Worm (Caenorhabditis elegans): ENCODE data around the gene frpr-17.

The frpr-17 gene

ce11 chrX:14370314-14370713, 35.6 kb upstream of the frpr-17 start, which contains the start of gene irk-3:
Gene irk-3, minus strand, starts transcription at chrX:14370414.
- TF ChIP-seq fkh-10 (GFP tag; optimal IDR thresholded peaks at IDR 0.05) (no peak), nhr-77 (tag; optimal IDR thresholded peaks at IDR 0.05) (no peak), zip-2 (tag; optimal IDR thresholded peaks at IDR 0.05) (no peak), arid-1 (GFP tag; conservative IDR thresholded peaks at IDR 0.05) (no peak), aha-1 (tag) (peak; percentile 23)

- TF ChIP-seq nhr-10 (tag; optimal IDR thresholded peaks at IDR 0.05) (no peak), Y105C5A.15 (GFP tag; IDR thresholded peaks at IDR 0.05) (no peak), unc-130 (GFP tag; optimal IDR thresholded peaks at IDR 0.05) (no peak), aly-2 (tag; optimal IDR thresholded peaks at IDR 0.05) (no peak), attf-4 (tag; optimal IDR thresholded peaks at IDR 0.05) (no peak), Y48G9A.11 (GFP tag; IDR thresholded peaks at IDR 0.05) (no peak), madf-9 (GFP tag; conservative IDR thresholded peaks at IDR 0.05) (no peak), fkh-10 (GFP tag; optimal IDR thresholded peaks at IDR 0.05) (no peak), lim-7 (GFP tag; IDR thresholded peaks at IDR 0.05) (no peak), R02D3.7 (tag; optimal IDR thresholded peaks at IDR 0.05) (no peak), mes-2 (tag; optimal IDR thresholded peaks at IDR 0.05; ENCODE audit: poor library complexity, severe bottlenecking) (no peak), nhr-111 (GFP tag; optimal IDR thresholded peaks at IDR 0.05) (no peak), nhr-102 (tag; optimal IDR thresholded peaks at IDR 0.05) (no peak), nhr-25 (tag; optimal IDR thresholded peaks at IDR 0.05; ENCODE audit: borderline replicate concordance, insufficient read depth) (no peak), zfp-3 (GFP tag; conservative IDR thresholded peaks at IDR 0.05) (no peak), arid-1 (GFP tag; conservative IDR thresholded peaks at IDR 0.05) (no peak), D1046.2 (GFP tag; IDR thresholded peaks at IDR 0.05) (no peak)
These were observed 28.7 kb upstream of the frpr-17 start, which contains the start of gene Y60A9A.1 for ce11 chrX:14377169-14377568. Gene Y60A9A.1, minus strand, starts transcription at chrX:14377269.

ce11 chrX:14382951-14383350, 23.0 kb upstream of the frpr-17 start, which contains the start of gene Y60A9.3:
Gene Y60A9.3, plus strand, starts transcription at chrX:14383251.
- TF ChIP-seq daf-12 (tag; optimal IDR thresholded peaks at IDR 0.05) (no peak), daf-16 (GFP tag; optimal IDR thresholded peaks at IDR 0.05) (no peak), daf-16 (tag; optimal IDR thresholded peaks at IDR 0.05) (no peak)

ce11 chrX:14386670-14387069, 19.2 kb upstream of the frpr-17 start:
- TF ChIP-seq Y75B8A.6 (GFP tag; IDR thresholded peaks at IDR 0.05) (0 out of 2 replicates have a peak, but pooled peaks have one; percentile 17), Y105C5A.15 (GFP tag; IDR thresholded peaks at IDR 0.05) (peak; percentile 49; the same call in 1 of the 2 replicates), dmd-8 (GFP tag; IDR thresholded peaks at IDR 0.05) (peak; percentile 63; the same call in 1 of the 2 replicates), madf-5 (GFP tag; IDR thresholded peaks at IDR 0.05) (peak in 1 of 2 experiments; percentile 83; a peak in 1 of 4 replicates), mxl-2 (GFP tag; conservative IDR thresholded peaks at IDR 0.05) (0 out of 2 replicates have a peak, but pooled peaks have one; percentile 55)

ce11 chrX:14387752-14388151, 18.2 kb upstream of the frpr-17 start:
- TF ChIP-seq F26F4.8 (GFP tag; conservative IDR thresholded peaks at IDR 0.05): 0 out of 2 replicates have a peak, but pooled peaks have one; percentile 57

- TF ChIP-seq spr-3 (GFP tag; optimal IDR thresholded peaks at IDR 0.05) (no peak), dmd-6 (GFP tag; IDR thresholded peaks at IDR 0.05) (no peak), fos-1 (tag; optimal IDR thresholded peaks at IDR 0.05) (no peak), lir-3 (tag; optimal IDR thresholded peaks at IDR 0.05) (no peak), nhr-28 (tag; optimal IDR thresholded peaks at IDR 0.05) (no peak), aha-1 (tag) (no peak), ctbp-1 (GFP tag; IDR thresholded peaks at IDR 0.05) (no peak), nhr-6 (tag; optimal IDR thresholded peaks at IDR 0.05) (no peak), ZK546.5 (tag; optimal IDR thresholded peaks at IDR 0.05) (no peak), snpc-4 (tag; optimal IDR thresholded peaks at IDR 0.05) (no peak), dmd-9 (GFP tag; IDR thresholded peaks at IDR 0.05) (no peak), zip-2 (tag; optimal IDR thresholded peaks at IDR 0.05) (no peak), nhr-237 (tag; optimal IDR thresholded peaks at IDR 0.05) (no peak), nhr-111 (GFP tag; optimal IDR thresholded peaks at IDR 0.05) (no peak), duxl-1 (tag; optimal IDR thresholded peaks at IDR 0.05; ENCODE audit: poor library complexity) (no peak), R02D3.7 (tag; optimal IDR thresholded peaks at IDR 0.05) (no peak), D1046.2 (GFP tag; IDR thresholded peaks at IDR 0.05) (no peak), madf-9 (GFP tag; conservative IDR thresholded peaks at IDR 0.05) (no peak), lsy-2 (tag; optimal IDR thresholded peaks at IDR 0.05) (no peak)
These were observed 10.7 kb upstream of the frpr-17 start, which contains the start of gene Y60A9.1 for ce11 chrX:14395267-14395666. Gene Y60A9.1, minus strand, starts transcription at chrX:14395367.

All from whole organism, L4 larva.